Fruit fly (Drosophila melanogaster) whole organism, embryonic: ENCODE results near the gene Sgs5.

Source experiments
- Adf1 ChIP-seq: fragments of 200-800 bp; sonication (Bioruptor generic); IDR thresholded peaks from 2 replicates; pipeline ENCODE4 v1.3.6; 2022; ENCODE audit warnings: missing biosample characterization, missing genetic modification characterization
- Atf3 ChIP-seq: fragments of 200-800 bp; sonication (Bioruptor generic); optimal IDR thresholded peaks from 3 replicates; lab custom pipeline; 2016; ENCODE audit warnings: missing biosample characterization, missing genetic modification characterization
- B-H1 ChIP-seq: fragments of 200-800 bp; sonication (Bioruptor generic); IDR thresholded peaks from 3 replicates; pipeline ENCODE4 v1.3.6; 2022; ENCODE audit warnings: missing biosample characterization, missing genetic modification characterization
- Blimp-1 ChIP-seq: fragments of 200-800 bp; sonication (Bioruptor generic); optimal IDR thresholded peaks from 3 replicates; lab custom pipeline; 2018; ENCODE audit warnings: missing biosample characterization, missing genetic modification characterization, mild to moderate bottlenecking, moderate library complexity, missing genetic modification reagents
- CG10209 ChIP-seq: fragments of 200-800 bp; sonication (Bioruptor generic); optimal IDR thresholded peaks from 3 replicates; lab custom pipeline; 2017; ENCODE audit warnings: missing biosample characterization, mild to moderate bottlenecking, missing genetic modification characterization, missing genetic modification reagents
- CG11695 ChIP-seq: fragments of 200-800 bp; sonication (Bioruptor generic); IDR thresholded peaks from 3 replicates; pipeline ENCODE4 v1.3.6; 2022; ENCODE audit warnings: missing biosample characterization, missing genetic modification characterization
- CG12236 ChIP-seq: fragments of 200-800 bp; sonication (Bioruptor generic); optimal IDR thresholded peaks from 2 replicates; lab custom pipeline; 2016; ENCODE audit warnings: missing biosample characterization, missing genetic modification characterization
- CG13424 ChIP-seq: fragments of 200-800 bp; sonication (Bioruptor generic); optimal IDR thresholded peaks from 2 replicates; lab custom pipeline; 2019; ENCODE audit warnings: missing biosample characterization, mild to moderate bottlenecking, missing genetic modification characterization, moderate library complexity
- CG15269 ChIP-seq: fragments of 200-800 bp; sonication (Bioruptor generic); optimal IDR thresholded peaks from 2 replicates; lab custom pipeline; 2018; ENCODE audit warnings: missing biosample characterization, mild to moderate bottlenecking, missing genetic modification characterization, moderate library complexity
- CG15601 ChIP-seq: fragments of 200-800 bp; sonication (Bioruptor generic); optimal IDR thresholded peaks from 3 replicates; lab custom pipeline; 2019; ENCODE audit warnings: missing biosample characterization, mild to moderate bottlenecking, missing genetic modification characterization, moderate library complexity
- CG16813 ChIP-seq: fragments of 200-800 bp; sonication (Bioruptor generic); IDR thresholded peaks from 3 replicates; pipeline ENCODE4 v1.3.6; 2022; ENCODE audit warnings: missing biosample characterization, missing genetic modification characterization; ENCODE audit not compliant: partially characterized antibody
- CG17385 ChIP-seq: fragments of 200-800 bp; sonication (Bioruptor generic); optimal IDR thresholded peaks from 3 replicates; lab custom pipeline; 2018; ENCODE audit warnings: missing biosample characterization, mild to moderate bottlenecking, missing genetic modification characterization
- CG18011 ChIP-seq: fragments of 200-800 bp; sonication (Bioruptor generic); optimal IDR thresholded peaks from 2 replicates; lab custom pipeline; 2017; ENCODE audit warnings: missing biosample characterization, missing genetic modification characterization, mild to moderate bottlenecking, moderate library complexity, missing genotype
- CG2889 ChIP-seq: fragments of 200-800 bp; sonication (Bioruptor generic); IDR thresholded peaks from 3 replicates; pipeline ENCODE4 v1.3.6; 2022; ENCODE audit warnings: missing biosample characterization, missing genetic modification characterization
- CG3163 ChIP-seq: fragments of 200-800 bp; sonication (Bioruptor generic); optimal IDR thresholded peaks from 3 replicates; lab custom pipeline; 2016; ENCODE audit warnings: missing biosample characterization, missing genetic modification characterization
- CG34376 ChIP-seq: fragments of 200-800 bp; sonication (Bioruptor generic); optimal IDR thresholded peaks from 2 replicates; lab custom pipeline; 2018; ENCODE audit warnings: missing biosample characterization, mild to moderate bottlenecking, missing genetic modification characterization
- CG4820 ChIP-seq: fragments of 200-800 bp; sonication (Bioruptor generic); optimal IDR thresholded peaks from 3 replicates; lab custom pipeline; 2016; ENCODE audit warnings: missing biosample characterization, missing genetic modification characterization
- CG7928 ChIP-seq: fragments of 200-800 bp; sonication (Bioruptor generic); optimal IDR thresholded peaks from 2 replicates; lab custom pipeline; 2017; ENCODE audit warnings: missing biosample characterization, mild to moderate bottlenecking, missing genetic modification characterization
- CG8281 ChIP-seq: fragments of 200-800 bp; sonication (Bioruptor generic); optimal IDR thresholded peaks from 2 replicates; lab custom pipeline; 2018; ENCODE audit warnings: missing biosample characterization, mild to moderate bottlenecking, missing genetic modification characterization, moderate library complexity
- CG8944 ChIP-seq: fragments of 200-800 bp; sonication (Bioruptor generic); optimal IDR thresholded peaks from 3 replicates; lab custom pipeline; 2016; ENCODE audit warnings: missing biosample characterization, missing genetic modification characterization
- CG9797 ChIP-seq: fragments of 200-800 bp; sonication (Bioruptor generic); optimal IDR thresholded peaks from 3 replicates; lab custom pipeline; 2018; ENCODE audit warnings: missing biosample characterization, mild to moderate bottlenecking, missing genetic modification characterization
- CG9932 ChIP-seq: fragments of 200-800 bp; sonication (Bioruptor generic); IDR thresholded peaks from 2 replicates; pipeline ENCODE4 v1.3.6; 2022; ENCODE audit warnings: missing biosample characterization, missing genetic modification characterization
- H15 ChIP-seq: fragments of 200-800 bp; sonication (Bioruptor generic); IDR thresholded peaks from 3 replicates; pipeline ENCODE4 v1.3.6; 2022; ENCODE audit warnings: missing biosample characterization, missing genetic modification characterization
- Hr3 ChIP-seq: fragments of 200-800 bp; sonication (Bioruptor generic); optimal IDR thresholded peaks from 3 replicates; lab custom pipeline; 2016; ENCODE audit warnings: missing biosample characterization, missing genetic modification characterization
- Hr51 ChIP-seq, 2 experiments: fragments of 200-800 bp; sonication (Bioruptor generic); optimal IDR thresholded peaks; 2 replicates in 1 of 2; 3 replicates in 1 of 2; lab custom pipeline; 2016 to 2018; ENCODE audit warnings: missing biosample characterization in 2 of 2, missing genetic modification characterization in 2 of 2, mild to moderate bottlenecking in 1 of 2, moderate library complexity in 1 of 2
- Jarid2 ChIP-seq: fragments of 200-800 bp; sonication (Bioruptor generic); optimal IDR thresholded peaks from 3 replicates; lab custom pipeline; 2017; ENCODE audit warnings: mild to moderate bottlenecking, missing biosample characterization, missing genetic modification reagents, missing genetic modification characterization
- Nf-YC ChIP-seq: fragments of 200-800 bp; optimal IDR thresholded peaks from 3 replicates; lab custom pipeline; 2019; ENCODE audit warnings: missing biosample characterization, mild to moderate bottlenecking, missing genetic modification characterization, moderate library complexity
- Side ChIP-seq: fragments of 200-800 bp; sonication (Bioruptor generic); optimal IDR thresholded peaks from 2 replicates; lab custom pipeline; 2016; ENCODE audit warnings: missing biosample characterization, missing genetic modification characterization
- Ssrp ChIP-seq: fragments of 200-800 bp; sonication (Bioruptor generic); optimal IDR thresholded peaks from 2 replicates; lab custom pipeline; 2018; ENCODE audit warnings: missing biosample characterization, mild to moderate bottlenecking, missing genetic modification characterization, moderate library complexity
- abd-A ChIP-seq: fragments of 200-800 bp; sonication (Bioruptor generic); optimal IDR thresholded peaks from 3 replicates; lab custom pipeline; 2019; ENCODE audit warnings: missing biosample characterization, mild to moderate bottlenecking, missing genetic modification characterization, moderate library complexity
- amos ChIP-seq: fragments of 200-800 bp; sonication (Bioruptor generic); IDR thresholded peaks from 2 replicates; pipeline ENCODE4 v1.3.6; 2022; ENCODE audit warnings: missing biosample characterization, missing genetic modification characterization; ENCODE audit not compliant: partially characterized antibody
- ap ChIP-seq: fragments of 200-800 bp; sonication (Bioruptor generic); IDR thresholded peaks from 2 replicates; pipeline ENCODE4 v1.3.6; 2022; ENCODE audit warnings: missing biosample characterization, missing genetic modification characterization
- ato ChIP-seq: fragments of 200-800 bp; sonication (Bioruptor generic); IDR thresholded peaks from 2 replicates; pipeline ENCODE4 v1.3.6; 2022; ENCODE audit warnings: missing biosample characterization, missing genetic modification characterization; ENCODE audit not compliant: partially characterized antibody
- bowl ChIP-seq: fragments of 200-800 bp; sonication (Bioruptor generic); IDR thresholded peaks from 2 replicates; pipeline ENCODE4 v1.3.6; 2022; ENCODE audit warnings: missing biosample characterization, missing genetic modification characterization
- cad ChIP-seq: fragments of >200 bp; optimal IDR thresholded peaks from 2 replicates; lab custom pipeline; 2017; ENCODE audit warnings: missing biosample characterization, missing genetic modification characterization
- dan ChIP-seq: fragments of 200-800 bp; sonication (Bioruptor generic); IDR thresholded peaks from 2 replicates; pipeline ENCODE4 v1.3.6; 2022; ENCODE audit warnings: missing biosample characterization, missing genetic modification characterization
- dmrt99B ChIP-seq: fragments of 200-800 bp; sonication (Bioruptor generic); optimal IDR thresholded peaks from 2 replicates; lab custom pipeline; 2018; ENCODE audit warnings: missing biosample characterization, mild to moderate bottlenecking, missing genetic modification characterization, moderate library complexity
- dysf ChIP-seq: fragments of 200-800 bp; sonication (Bioruptor generic); IDR thresholded peaks from 3 replicates; pipeline ENCODE4 v1.3.6; 2022; ENCODE audit warnings: missing biosample characterization, missing genetic modification characterization
- fd64A ChIP-seq: fragments of 200-800 bp; sonication (Bioruptor generic); optimal IDR thresholded peaks from 3 replicates; lab custom pipeline; 2018; ENCODE audit warnings: missing biosample characterization, mild to moderate bottlenecking, missing genetic modification characterization
- fu2 ChIP-seq: fragments of 200-800 bp; sonication (Bioruptor generic); optimal IDR thresholded peaks from 2 replicates; lab custom pipeline; 2016; ENCODE audit warnings: missing biosample characterization, missing genetic modification characterization
- gce ChIP-seq: fragments of 200-800 bp; sonication (Bioruptor generic); IDR thresholded peaks from 3 replicates; pipeline ENCODE4 v1.3.6; 2022; ENCODE audit warnings: missing biosample characterization, missing genetic modification characterization
- hkb ChIP-seq, 2 experiments: fragments of 200-800 bp in 1 of 2; fragments of >200 bp in 1 of 2; sonication (Bioruptor generic) in 1 of 2; IDR thresholded peaks in 1 of 2; optimal IDR thresholded peaks in 1 of 2; 2 replicates each; pipeline versions ENCODE4 v1.3.6 to Lab custom; 2017 to 2022; ENCODE audit warnings: missing biosample characterization in 1 of 2, missing genetic modification characterization in 1 of 2
- ind ChIP-seq: fragments of 200-800 bp; sonication (Bioruptor generic); optimal IDR thresholded peaks from 3 replicates; lab custom pipeline; 2016; ENCODE audit warnings: missing biosample characterization, missing genetic modification characterization
- insv ChIP-seq, 2 experiments: fragments of 200-800 bp; sonication (Bioruptor generic); optimal IDR thresholded peaks; 3 replicates each; lab custom pipeline; 2016 to 2018; ENCODE audit warnings: missing biosample characterization in 2 of 2, missing genetic modification characterization in 2 of 2
- nmo ChIP-seq: fragments of 200-800 bp; sonication (Bioruptor generic); optimal IDR thresholded peaks from 2 replicates; lab custom pipeline; 2018; ENCODE audit warnings: missing biosample characterization, mild to moderate bottlenecking, missing genetic modification characterization, moderate library complexity
- pan ChIP-seq, 4 experiments: fragments of >200 bp in 3 of 4; fragments of 200-800 bp in 1 of 4; sonication (Bioruptor generic) in 1 of 4; optimal IDR thresholded peaks in 3 of 4; IDR thresholded peaks in 1 of 4; 2 replicates each; pipeline versions ENCODE4 v1.3.6 to Lab custom; 2017 to 2022; ENCODE audit warnings: missing biosample characterization in 2 of 4, missing genetic modification characterization in 2 of 4, mixed read lengths in 1 of 4
- slou ChIP-seq: fragments of 200-800 bp; sonication (Bioruptor generic); optimal IDR thresholded peaks from 3 replicates; lab custom pipeline; 2016; ENCODE audit warnings: missing biosample characterization, missing genetic modification characterization
- slp2 ChIP-seq: fragments of 200-800 bp; sonication (Bioruptor generic); optimal IDR thresholded peaks from 2 replicates; lab custom pipeline; 2016; ENCODE audit warnings: missing biosample characterization, missing genetic modification characterization
- usp ChIP-seq: fragments of >200 bp; optimal IDR thresholded peaks from 2 replicates; lab custom pipeline; 2017; ENCODE audit warnings: missing biosample characterization, missing genetic modification characterization

Sgs5 gene

DNA sequence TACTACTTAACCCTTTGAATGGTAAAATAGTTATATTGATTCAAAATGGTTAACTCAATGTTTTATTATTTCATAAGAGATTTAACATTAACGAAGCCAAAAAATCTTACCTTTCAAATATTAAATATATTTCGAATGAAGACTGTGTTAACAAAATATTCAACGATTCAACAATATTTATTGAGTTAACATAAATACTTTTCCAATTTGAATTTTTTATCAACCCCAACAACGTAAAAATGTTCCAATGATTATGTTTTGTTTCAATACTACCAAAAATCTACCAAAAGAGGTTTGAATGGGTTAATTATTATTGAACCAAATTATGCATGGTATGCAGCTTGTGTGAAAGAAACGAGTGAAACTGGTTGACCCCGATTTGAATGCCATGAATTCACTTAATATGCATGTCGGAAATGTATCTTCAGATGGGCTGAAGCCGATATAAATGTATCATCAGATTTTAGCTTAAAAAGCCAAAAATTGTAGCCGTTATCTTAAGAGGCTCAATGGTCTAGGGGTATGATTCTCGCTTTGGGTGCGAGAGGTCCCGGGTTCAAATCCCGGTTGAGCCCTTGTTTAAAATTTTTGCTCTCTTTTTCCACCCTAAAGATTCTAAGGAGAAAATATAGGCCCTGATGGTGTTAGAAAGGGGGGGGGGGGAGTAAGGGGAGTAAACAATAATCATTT lies 36.2 kb downstream of the Sgs5 start (continued):
- TF ChIP-seq ato (GFP tag; lab: Robert Waterston, UW), result 0 out of 2 replicates have a peak, but pooled peaks have one; percentile 7
- no peak for TF ChIP-seq CG8281 (tag; lab: Kevin White, UChicago)
- peak in 1 of 2 experiments; percentile 18 for TF ChIP-seq Hr51 (GFP tag; optimal IDR thresholded peaks at IDR 0.05; lab: Kevin White, UChicago)
- no peak for TF ChIP-seq CG9932
- no peak for TF ChIP-seq CG4820 (GFP tag; lab: Kevin White, UChicago)
- no peak for TF ChIP-seq dan
- no peak for TF ChIP-seq ind
- TF ChIP-seq fd64A (GFP tag; lab: Kevin White, UChicago), result no peak
- TF ChIP-seq ap (GFP tag; lab: Robert Waterston, UW), result no peak
- no peak for TF ChIP-seq cad (GFP tag; lab: Kevin White, UChicago)
- TF ChIP-seq CG15601 (tag; lab: Kevin White, UChicago), result no peak
- TF ChIP-seq usp (GFP tag; lab: Kevin White, UChicago), result no peak
- TF ChIP-seq Blimp-1 (GFP tag; lab: Kevin White, UChicago), result no peak
- no peak for TF ChIP-seq CG16813
- TF ChIP-seq hkb (optimal IDR thresholded peaks at IDR 0.05; lab: Kevin White, UChicago), result no peak
- 0 out of 2 replicates have a peak, but pooled peaks have one; percentile 7 for TF ChIP-seq hkb (GFP tag; IDR thresholded peaks at IDR 0.05; lab: Robert Waterston, UW)
- no peak for TF ChIP-seq pan (optimal IDR thresholded peaks at IDR 0.05; lab: Kevin White, UChicago)
- TF ChIP-seq pan (GFP tag; optimal IDR thresholded peaks at IDR 0.05 in 1 of 2, IDR thresholded peaks at IDR 0.05 in 1 of 2), result no peak
- TF ChIP-seq amos (GFP tag; lab: Robert Waterston, UW), result peak; percentile 48; the same call in 1 of the 2 replicates
- no peak for TF ChIP-seq CG8944 (GFP tag; lab: Kevin White, UChicago)
- no peak for TF ChIP-seq Side (GFP tag; lab: Kevin White, UChicago)
- no peak for TF ChIP-seq H15 (GFP tag; lab: Robert Waterston, UW)
- no peak for TF ChIP-seq Adf1
- no peak for TF ChIP-seq CG3163 (GFP tag; lab: Kevin White, UChicago)
- no peak for TF ChIP-seq CG10209 (GFP tag; lab: Kevin White, UChicago)
- no peak for TF ChIP-seq Ssrp (tag; lab: Kevin White, UChicago)
- no peak for TF ChIP-seq Nf-YC (tag; lab: Kevin White, UChicago)
- TF ChIP-seq CG11695 (GFP tag; lab: Robert Waterston, UW), result no peak
- no peak for TF ChIP-seq gce (GFP tag; lab: Robert Waterston, UW)
- no peak for TF ChIP-seq CG17385 (GFP tag; lab: Kevin White, UChicago)
- TF ChIP-seq CG15269 (tag; lab: Kevin White, UChicago), result no peak
- TF ChIP-seq CG34376 (GFP tag; lab: Kevin White, UChicago), result no peak
- no peak for TF ChIP-seq CG9797
- no peak for TF ChIP-seq CG2889 (GFP tag; lab: Robert Waterston, UW)
- TF ChIP-seq dmrt99B, result peak; percentile 45
- no peak for TF ChIP-seq slou
- TF ChIP-seq CG7928 (GFP tag; lab: Kevin White, UChicago), result no peak
- no peak for TF ChIP-seq dysf (GFP tag; lab: Robert Waterston, UW)
- TF ChIP-seq nmo (GFP tag; lab: Kevin White, UChicago), result peak; percentile 38
- TF ChIP-seq bowl (GFP tag; lab: Robert Waterston, UW), result no peak
- TF ChIP-seq slp2, result no peak
- no peak for TF ChIP-seq Hr3 (GFP tag; lab: Kevin White, UChicago)
- TF ChIP-seq CG18011 (GFP tag; lab: Kevin White, UChicago), result no peak
- no peak for TF ChIP-seq B-H1 (GFP tag; lab: Robert Waterston, UW)
- TF ChIP-seq insv (GFP tag; optimal IDR thresholded peaks at IDR 0.05; lab: Kevin White, UChicago), result no peak
- TF ChIP-seq Jarid2 (GFP tag; lab: Kevin White, UChicago), result no peak
- no peak for TF ChIP-seq Atf3 (GFP tag; lab: Kevin White, UChicago)
- TF ChIP-seq CG13424 (tag; lab: Kevin White, UChicago), result peak; percentile 10
- TF ChIP-seq CG12236 (GFP tag; lab: Kevin White, UChicago), result no peak
- TF ChIP-seq fu2 (GFP tag; lab: Kevin White, UChicago), result no peak
- peak; percentile 69 for TF ChIP-seq abd-A (tag; lab: Kevin White, UChicago)
